Fruit fly (Drosophila melanogaster): Measurements from ENCODE around the gene CG11109.

The CG11109 gene

DNA sequence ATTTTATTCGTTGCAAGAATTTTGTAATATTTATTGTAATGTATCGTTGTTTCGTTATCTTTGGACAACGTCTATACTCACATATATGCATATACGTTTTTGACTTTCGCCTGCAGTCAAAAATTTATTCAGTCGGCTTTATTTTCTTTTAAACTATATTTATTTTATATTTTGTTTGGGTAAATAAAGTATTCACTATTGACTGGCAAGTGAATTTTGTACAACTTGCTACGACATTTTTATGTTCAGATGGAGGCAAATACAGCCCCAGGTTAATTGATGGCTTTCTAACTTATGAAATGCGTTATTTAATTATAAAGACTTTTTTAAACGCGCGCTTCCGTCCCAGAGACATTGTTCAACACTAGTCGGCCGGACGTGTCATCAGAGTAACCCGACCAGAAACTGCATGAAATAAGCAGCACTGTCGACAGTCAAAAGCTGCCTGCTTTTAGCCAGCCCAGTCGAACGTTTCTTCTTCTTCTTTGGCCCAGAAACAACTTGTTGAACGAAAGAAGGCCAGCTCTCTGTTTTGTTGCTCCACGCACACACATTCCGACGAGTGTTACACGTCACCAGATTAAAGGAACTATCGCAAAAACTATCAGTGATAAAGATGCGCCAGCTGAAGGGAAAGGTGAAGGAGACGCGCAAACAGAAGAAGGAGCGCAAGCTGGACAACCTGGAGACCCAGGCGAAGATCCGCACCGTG, 8.5 kb upstream of the CG11109 start, which contains the start of gene CG33169 (continued):
- TF ChIP-seq CG42726 (GFP tag; IDR thresholded peaks at IDR 0.05; ENCODE audit: partially characterized antibody) = peak; percentile 91
- TF ChIP-seq CG12769 (tag; optimal IDR thresholded peaks at IDR 0.05) = peak; percentile 93
- peak; percentile 73; the same call in 1 of the 2 replicates for TF ChIP-seq ro (GFP tag; IDR thresholded peaks at IDR 0.05)
- peak; percentile 70 for TF ChIP-seq fd102C (GFP tag; optimal IDR thresholded peaks at IDR 0.05)
- TF ChIP-seq CG14441 (GFP tag; IDR thresholded peaks at IDR 0.05) = peak; percentile 69; the same call in 1 of the 2 replicates
- TF ChIP-seq zen2 (GFP tag; IDR thresholded peaks at IDR 0.05; ENCODE audit: partially characterized antibody) = peak; percentile 26; the same call in 1 of the 3 replicates
- TF ChIP-seq CG12104 (GFP tag; optimal IDR thresholded peaks at IDR 0.05) = peak; percentile 56
- no peak for TF ChIP-seq Dfd (GFP tag; optimal IDR thresholded peaks at IDR 0.05)
- TF ChIP-seq sob (GFP tag; IDR thresholded peaks at IDR 0.05) = peak; percentile 98
- peak; percentile 91 for TF ChIP-seq Myb (GFP tag; optimal IDR thresholded peaks at IDR 0.05)
- peak; percentile 98 for TF ChIP-seq MBD-R2 (GFP tag; IDR thresholded peaks at IDR 0.05)
- peak; percentile 68; the same call in 2 of the 3 replicates for TF ChIP-seq sr (GFP tag; IDR thresholded peaks at IDR 0.05)
- 0 out of 3 replicates have a peak, but pooled peaks have one; percentile 57 for TF ChIP-seq C15 (GFP tag; IDR thresholded peaks at IDR 0.05)
- peak; percentile 52 for TF ChIP-seq CG10147 (GFP tag; optimal IDR thresholded peaks at IDR 0.05)
- TF ChIP-seq pita (GFP tag; optimal IDR thresholded peaks at IDR 0.05) = no peak
- TF ChIP-seq Hey (tag; optimal IDR thresholded peaks at IDR 0.05) = peak; percentile 71
- peak; percentile 46; the same call in 1 of the 2 replicates for TF ChIP-seq dati (GFP tag; IDR thresholded peaks at IDR 0.05)
- TF ChIP-seq CG8281 (tag; optimal IDR thresholded peaks at IDR 0.05) = peak; percentile 9
- no peak for TF ChIP-seq Hr78 (GFP tag; optimal IDR thresholded peaks at IDR 0.05)
- peak; percentile 43 for TF ChIP-seq gsb-n (tag; optimal IDR thresholded peaks at IDR 0.05)
- TF ChIP-seq Nf-YB (GFP tag; optimal IDR thresholded peaks at IDR 0.05) = peak; percentile 39
- peak; percentile 75 for TF ChIP-seq trem (tag; optimal IDR thresholded peaks at IDR 0.05)
- TF ChIP-seq CG33213 (GFP tag; optimal IDR thresholded peaks at IDR 0.05) = peak; percentile 96
- TF ChIP-seq seq (GFP tag; IDR thresholded peaks at IDR 0.05) = no peak
- peak; percentile 71 for TF ChIP-seq CG4820 (GFP tag; optimal IDR thresholded peaks at IDR 0.05)
- peak; percentile 69 for TF ChIP-seq CG7372 (GFP tag; IDR thresholded peaks at IDR 0.05)
- peak; percentile 92 for TF ChIP-seq CG9609 (GFP tag; optimal IDR thresholded peaks at IDR 0.05)
- peak; percentile 78 for TF ChIP-seq gsb (GFP tag; IDR thresholded peaks at IDR 0.05)
- peak; percentile 77 for TF ChIP-seq Abd-B (GFP tag; optimal IDR thresholded peaks at IDR 0.05)
- peak; percentile 72; the same call in 2 of the 3 replicates for TF ChIP-seq gce (GFP tag; IDR thresholded peaks at IDR 0.05)
- TF ChIP-seq NC2α (GFP tag; optimal IDR thresholded peaks at IDR 0.05) = peak; percentile 76
- peak; percentile 81 for TF ChIP-seq eyg (GFP tag; optimal IDR thresholded peaks at IDR 0.05)
- TF ChIP-seq Usf (GFP tag; optimal IDR thresholded peaks at IDR 0.05) = peak; percentile 67
- TF ChIP-seq dmrt11E (tag; optimal IDR thresholded peaks at IDR 0.05) = peak; percentile 41
- peak; percentile 79 for TF ChIP-seq Fer3 (tag; optimal IDR thresholded peaks at IDR 0.05)
- TF ChIP-seq Eip74EF (GFP tag; optimal IDR thresholded peaks at IDR 0.05) = no peak
- peak; percentile 56; the same call in 1 of the 3 replicates for TF ChIP-seq vnd (GFP tag; IDR thresholded peaks at IDR 0.05; ENCODE audit: partially characterized antibody)
- TF ChIP-seq CG12071 (GFP tag; optimal IDR thresholded peaks at IDR 0.05) = peak; percentile 75
- peak; percentile 76 for TF ChIP-seq MTF-1 (GFP tag; optimal IDR thresholded peaks at IDR 0.05; ENCODE audit: borderline replicate concordance)
- peak; percentile 95 for TF ChIP-seq CG34422 (GFP tag; IDR thresholded peaks at IDR 0.05)
- TF ChIP-seq da (GFP tag; optimal IDR thresholded peaks at IDR 0.05) = peak; percentile 79
- peak; percentile 61; the same call in 1 of the 2 replicates for TF ChIP-seq CG4360 (GFP tag; IDR thresholded peaks at IDR 0.05)
- peak; percentile 36 for TF ChIP-seq Six4 (GFP tag; optimal IDR thresholded peaks at IDR 0.05)
- no peak for TF ChIP-seq sc (optimal IDR thresholded peaks at IDR 0.05)
- TF ChIP-seq sc (GFP tag; optimal IDR thresholded peaks at IDR 0.05) = peak; percentile 1
- TF ChIP-seq pb (GFP tag; optimal IDR thresholded peaks at IDR 0.05) = peak; percentile 79
- TF ChIP-seq prd (optimal IDR thresholded peaks at IDR 0.05) = no peak
- TF ChIP-seq prd (GFP tag; IDR thresholded peaks at IDR 0.05) = peak; percentile 82
- peak; percentile 87 for TF ChIP-seq Hsf (GFP tag; optimal IDR thresholded peaks at IDR 0.05)

Measured in whole organism, embryonic.